Fruit fly (Drosophila melanogaster) S2 (cell line): ENCODE results near the gene CG6055.

Source experiments
- CG8478 ChIP-seq: fragments of >200 bp; optimal IDR thresholded peaks from 2 replicates; lab custom pipeline; 2018
- CTCF ChIP-seq, 2 experiments: fragments of >200 bp; optimal IDR thresholded peaks; 2 replicates each; lab custom pipeline; 2018

- TF ChIP-seq CG8478 (lab: Kevin White, UChicago) = no peak
- no peak for TF ChIP-seq CTCF (optimal IDR thresholded peaks at IDR 0.05; lab: Kevin White, UChicago)
Measured at dm6 chr2L:7466304-7466703, at the start of gene CG6055.
